Fruit fly (Drosophila melanogaster) whole organism, embryonic: ENCODE data around the gene Hand.

ENCODE experiments used
- Abd-B ChIP-seq: fragments of 200-800 bp; sonication (Bioruptor generic); optimal IDR thresholded peaks from 2 replicates; lab custom pipeline; 2018; ENCODE audit warnings: missing biosample characterization, mild to moderate bottlenecking, missing genetic modification characterization, moderate library complexity
- CG10147 ChIP-seq: fragments of 200-800 bp; sonication (Bioruptor generic); optimal IDR thresholded peaks from 2 replicates; lab custom pipeline; 2019; ENCODE audit warnings: missing biosample characterization, mild to moderate bottlenecking, missing genetic modification characterization, moderate library complexity
- CG10654 ChIP-seq: fragments of 200-800 bp; sonication (Bioruptor generic); optimal IDR thresholded peaks from 2 replicates; lab custom pipeline; 2016; ENCODE audit warnings: missing biosample characterization, missing genetic modification characterization
- CG11504 ChIP-seq: fragments of 200-800 bp; sonication (Bioruptor generic); optimal IDR thresholded peaks from 3 replicates; lab custom pipeline; 2019; ENCODE audit warnings: missing biosample characterization, mild to moderate bottlenecking, missing genetic modification characterization, moderate library complexity
- CG12104 ChIP-seq: fragments of 200-800 bp; sonication (Bioruptor generic); optimal IDR thresholded peaks from 3 replicates; lab custom pipeline; 2016; ENCODE audit warnings: missing biosample characterization, missing genetic modification characterization
- CG12299 ChIP-seq: fragments of 200-800 bp; sonication (Bioruptor generic); optimal IDR thresholded peaks from 2 replicates; lab custom pipeline; 2018; ENCODE audit warnings: missing biosample characterization, mild to moderate bottlenecking, missing genetic modification characterization
- CG12391 ChIP-seq: fragments of 200-800 bp; sonication (Bioruptor generic); optimal IDR thresholded peaks from 3 replicates; lab custom pipeline; 2018; ENCODE audit warnings: missing biosample characterization, mild to moderate bottlenecking, missing genetic modification characterization, moderate library complexity
- CG13296 ChIP-seq: fragments of 200-800 bp; sonication (Bioruptor generic); optimal IDR thresholded peaks from 3 replicates; lab custom pipeline; 2018; ENCODE audit warnings: missing biosample characterization, mild to moderate bottlenecking, missing genetic modification characterization
- CG13624 ChIP-seq: fragments of 200-800 bp; sonication (Bioruptor generic); optimal IDR thresholded peaks from 2 replicates; lab custom pipeline; 2016; ENCODE audit warnings: missing biosample characterization, missing genetic modification characterization
- CG1529 ChIP-seq: fragments of 200-800 bp; sonication (Bioruptor generic); optimal IDR thresholded peaks from 3 replicates; lab custom pipeline; 2018; ENCODE audit warnings: missing biosample characterization, missing genetic modification characterization
- CG15479 ChIP-seq: fragments of 200-800 bp; sonication (Bioruptor generic); optimal IDR thresholded peaks from 3 replicates; lab custom pipeline; 2019; ENCODE audit warnings: missing biosample characterization, mild to moderate bottlenecking, missing genetic modification characterization, moderate library complexity
- CG16815 ChIP-seq: fragments of 200-800 bp; sonication (Bioruptor generic); optimal IDR thresholded peaks from 3 replicates; lab custom pipeline; 2017; ENCODE audit warnings: missing biosample characterization, mild to moderate bottlenecking, missing genetic modification characterization
- CG17361 ChIP-seq: fragments of 200-800 bp; sonication (Bioruptor generic); IDR thresholded peaks from 3 replicates; pipeline ENCODE4 v1.3.6; 2022; ENCODE audit warnings: missing biosample characterization, missing genetic modification characterization
- CG18476 ChIP-seq: fragments of 200-800 bp; sonication (Bioruptor generic); optimal IDR thresholded peaks from 2 replicates; lab custom pipeline; 2016; ENCODE audit warnings: missing biosample characterization, mild to moderate bottlenecking, missing genetic modification characterization
- CG2116 ChIP-seq: fragments of 200-800 bp; sonication (Bioruptor generic); optimal IDR thresholded peaks from 3 replicates; lab custom pipeline; 2018; ENCODE audit warnings: missing biosample characterization, mild to moderate bottlenecking, missing genetic modification characterization
- CG31388 ChIP-seq: fragments of 200-800 bp; sonication (Bioruptor generic); optimal IDR thresholded peaks from 2 replicates; lab custom pipeline; 2016; ENCODE audit warnings: missing biosample characterization, missing genetic modification characterization
- CG5245 ChIP-seq: fragments of 200-800 bp; sonication (Bioruptor generic); optimal IDR thresholded peaks from 3 replicates; lab custom pipeline; 2016; ENCODE audit warnings: missing biosample characterization, missing genetic modification characterization
- CG6254 ChIP-seq: fragments of 200-800 bp; sonication (Bioruptor generic); optimal IDR thresholded peaks from 3 replicates; lab custom pipeline; 2017; ENCODE audit warnings: mild to moderate bottlenecking, missing biosample characterization, missing genetic modification reagents, missing genetic modification characterization
- CG6272 ChIP-seq: fragments of 200-800 bp; sonication (Bioruptor generic); IDR thresholded peaks from 2 replicates; pipeline ENCODE4 v1.3.6; 2022; ENCODE audit warnings: missing biosample characterization, missing genetic modification characterization
- CG7372 ChIP-seq: fragments of 200-800 bp; sonication (Bioruptor generic); IDR thresholded peaks from 2 replicates; pipeline ENCODE4 v1.3.6; 2022; ENCODE audit warnings: missing biosample characterization, missing genetic modification characterization
- CG7745 ChIP-seq: fragments of 200-800 bp; sonication (Bioruptor generic); optimal IDR thresholded peaks from 2 replicates; lab custom pipeline; 2018; ENCODE audit warnings: missing biosample characterization, mild to moderate bottlenecking, missing genetic modification characterization, moderate library complexity
- CG7786 ChIP-seq: fragments of 200-800 bp; sonication (Bioruptor generic); optimal IDR thresholded peaks from 2 replicates; lab custom pipeline; 2016; ENCODE audit warnings: missing biosample characterization, missing genetic modification characterization
- CG8089 ChIP-seq: fragments of 200-800 bp; sonication (Bioruptor generic); optimal IDR thresholded peaks from 3 replicates; lab custom pipeline; 2016; ENCODE audit warnings: missing biosample characterization, missing genetic modification characterization
- D19A ChIP-seq: fragments of 200-800 bp; optimal IDR thresholded peaks from 3 replicates; lab custom pipeline; 2019; ENCODE audit warnings: missing biosample characterization, mild to moderate bottlenecking, missing genetic modification characterization, moderate library complexity
- ERR ChIP-seq: fragments of 200-800 bp; sonication (Bioruptor generic); optimal IDR thresholded peaks from 2 replicates; lab custom pipeline; 2016; ENCODE audit warnings: missing biosample characterization, missing genetic modification characterization
- Ets97D ChIP-seq: fragments of 200-800 bp; sonication (Bioruptor generic); optimal IDR thresholded peaks from 3 replicates; lab custom pipeline; 2016; ENCODE audit warnings: missing biosample characterization, missing genetic modification characterization
- NK7.1 ChIP-seq: fragments of 200-800 bp; sonication (Bioruptor generic); optimal IDR thresholded peaks from 3 replicates; lab custom pipeline; 2016; ENCODE audit warnings: missing biosample characterization, missing genetic modification characterization
- Nf-YA ChIP-seq: fragments of 200-800 bp; sonication (Bioruptor generic); IDR thresholded peaks from 2 replicates; pipeline ENCODE4 v1.3.6; 2022; ENCODE audit warnings: missing biosample characterization, missing genetic modification characterization
- NfI ChIP-seq: fragments of 200-800 bp; sonication (Bioruptor generic); optimal IDR thresholded peaks from 3 replicates; lab custom pipeline; 2018; ENCODE audit warnings: missing biosample characterization, mild to moderate bottlenecking, missing genetic modification characterization, moderate library complexity
- Opbp ChIP-seq: fragments of 200-800 bp; sonication (Bioruptor generic); IDR thresholded peaks from 3 replicates; pipeline ENCODE4 v1.3.6; 2022; ENCODE audit warnings: missing biosample characterization, missing genetic modification characterization; ENCODE audit not compliant: partially characterized antibody
- Ssrp ChIP-seq: fragments of 200-800 bp; sonication (Bioruptor generic); optimal IDR thresholded peaks from 2 replicates; lab custom pipeline; 2018; ENCODE audit warnings: missing biosample characterization, mild to moderate bottlenecking, missing genetic modification characterization, moderate library complexity
- TFAM ChIP-seq: fragments of 200-800 bp; sonication (Bioruptor generic); optimal IDR thresholded peaks from 2 replicates; lab custom pipeline; 2017; ENCODE audit warnings: missing biosample characterization, missing genetic modification characterization, inconsistent platforms
- btn ChIP-seq: fragments of 200-800 bp; sonication (Bioruptor generic); optimal IDR thresholded peaks from 2 replicates; lab custom pipeline; 2016; ENCODE audit warnings: missing biosample characterization, missing genetic modification characterization
- dm ChIP-seq: fragments of 200-800 bp; sonication (Bioruptor generic); optimal IDR thresholded peaks from 3 replicates; lab custom pipeline; 2016; ENCODE audit warnings: missing biosample characterization, missing genetic modification characterization
- dmrt11E ChIP-seq: fragments of 200-800 bp; sonication (Bioruptor generic); optimal IDR thresholded peaks from 3 replicates; lab custom pipeline; 2018; ENCODE audit warnings: missing biosample characterization, mild to moderate bottlenecking, missing genetic modification characterization, moderate library complexity
- ftz-f1 ChIP-seq: fragments of 200-800 bp; sonication (Bioruptor generic); optimal IDR thresholded peaks from 2 replicates; lab custom pipeline; 2016; ENCODE audit warnings: missing biosample characterization, missing genetic modification characterization
- grau ChIP-seq: fragments of 200-800 bp; optimal IDR thresholded peaks from 3 replicates; lab custom pipeline; 2019; ENCODE audit warnings: missing biosample characterization, mild to moderate bottlenecking, missing genetic modification characterization, moderate library complexity
- jigr1 ChIP-seq: fragments of 200-800 bp; sonication (Bioruptor generic); IDR thresholded peaks from 3 replicates; pipeline ENCODE4 v1.3.6; 2022; ENCODE audit warnings: missing biosample characterization, missing genetic modification characterization
- kay ChIP-seq: fragments of 200-800 bp; sonication (Bioruptor generic); optimal IDR thresholded peaks from 2 replicates; lab custom pipeline; 2016; ENCODE audit warnings: missing biosample characterization, missing genetic modification characterization
- klu ChIP-seq: fragments of 200-800 bp; sonication (Bioruptor generic); IDR thresholded peaks from 2 replicates; pipeline ENCODE4 v1.3.6; 2022; ENCODE audit warnings: missing biosample characterization, missing genetic modification characterization
- pfk ChIP-seq: fragments of 200-800 bp; sonication (Bioruptor generic); optimal IDR thresholded peaks from 2 replicates; lab custom pipeline; 2018; ENCODE audit warnings: missing biosample characterization, mild to moderate bottlenecking, missing genetic modification characterization, moderate library complexity
- pho ChIP-seq: fragments of 200-800 bp; sonication (Bioruptor generic); optimal IDR thresholded peaks from 2 replicates; lab custom pipeline; 2016; ENCODE audit warnings: missing biosample characterization, missing genetic modification characterization
- seq ChIP-seq: fragments of 200-800 bp; sonication (Bioruptor generic); IDR thresholded peaks from 2 replicates; pipeline ENCODE4 v1.3.6; 2022; ENCODE audit warnings: missing biosample characterization, missing genetic modification characterization
- sima ChIP-seq: fragments of 200-800 bp; sonication (Bioruptor generic); optimal IDR thresholded peaks from 2 replicates; lab custom pipeline; 2016; ENCODE audit warnings: missing biosample characterization, missing genetic modification characterization
- slp2 ChIP-seq: fragments of 200-800 bp; sonication (Bioruptor generic); optimal IDR thresholded peaks from 2 replicates; lab custom pipeline; 2016; ENCODE audit warnings: missing biosample characterization, missing genetic modification characterization
- stc ChIP-seq: fragments of 200-800 bp; sonication (Bioruptor generic); IDR thresholded peaks from 2 replicates; pipeline ENCODE4 v1.3.6; 2022; ENCODE audit warnings: missing biosample characterization, missing genetic modification characterization
- unc-4 ChIP-seq: fragments of 200-800 bp; sonication (Bioruptor generic); IDR thresholded peaks from 2 replicates; pipeline ENCODE4 v1.3.6; 2022; ENCODE audit warnings: missing biosample characterization, missing genetic modification characterization; ENCODE audit not compliant: partially characterized antibody
- zf30C ChIP-seq: fragments of 200-800 bp; sonication (Bioruptor generic); optimal IDR thresholded peaks from 3 replicates; lab custom pipeline; 2018; ENCODE audit warnings: missing biosample characterization, mild to moderate bottlenecking, missing genetic modification characterization
- zfh1 ChIP-seq: fragments of 200-800 bp; sonication (Bioruptor generic); IDR thresholded peaks from 3 replicates; pipeline ENCODE4 v1.3.6; 2022; ENCODE audit warnings: missing biosample characterization, missing genetic modification characterization

The Hand gene

DNA sequence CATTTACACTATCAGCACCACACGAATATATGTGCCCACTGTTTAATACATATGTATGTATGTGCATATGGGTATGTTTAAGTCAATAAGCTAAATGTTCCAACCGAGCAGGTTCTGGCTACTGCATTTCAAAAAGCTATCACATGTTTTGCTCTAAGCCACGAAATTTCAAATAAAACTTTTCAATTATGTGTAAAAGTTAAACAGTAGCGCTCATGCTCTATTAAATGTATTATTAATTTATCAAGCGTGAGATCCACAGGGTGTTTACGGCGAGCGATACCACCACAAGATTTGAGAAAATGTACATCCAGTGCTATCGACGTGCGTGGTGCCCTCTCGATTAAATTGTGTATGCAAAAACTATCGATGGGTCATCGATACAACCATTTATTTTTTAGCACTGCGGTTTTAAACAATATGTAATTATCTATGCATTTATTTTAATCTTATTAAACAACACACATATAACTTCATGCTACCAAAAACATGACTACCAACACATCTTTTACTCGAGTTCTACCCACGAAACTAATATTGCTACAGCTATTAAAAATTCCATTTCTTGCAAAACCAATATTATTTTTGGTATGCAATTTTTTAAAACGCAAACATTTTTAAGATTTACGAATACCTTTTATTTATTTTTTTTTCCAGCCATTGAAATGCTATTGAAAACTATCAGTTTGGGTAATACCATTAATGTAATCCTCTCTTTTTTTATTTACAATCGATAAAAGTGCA, 34.3 kb downstream of the Hand start, which contains the start of gene Pten (continued):
- TF ChIP-seq CG15479 (GFP tag; lab: Kevin White, UChicago) (no peak), CG12104 (GFP tag; lab: Kevin White, UChicago) (peak; percentile 79), D19A (tag; lab: Kevin White, UChicago) (peak; percentile 32), CG2116 (peak; percentile 77), ERR (GFP tag; lab: Kevin White, UChicago) (peak; percentile 9), CG5245 (GFP tag; lab: Kevin White, UChicago) (peak; percentile 60), CG13296 (peak; percentile 51), grau (tag; lab: Kevin White, UChicago) (peak; percentile 63), dm (GFP tag; lab: Kevin White, UChicago) (no peak), dmrt11E (tag; lab: Kevin White, UChicago) (peak; percentile 68), unc-4 (GFP tag; lab: Robert Waterston, UW) (peak; percentile 75), pho (GFP tag; lab: Kevin White, UChicago) (peak; percentile 64), CG6254 (GFP tag; lab: Kevin White, UChicago) (peak; percentile 100), kay (GFP tag; lab: Kevin White, UChicago) (peak; percentile 61), Ets97D (GFP tag; lab: Kevin White, UChicago) (peak; percentile 69), slp2 (GFP tag; lab: Kevin White, UChicago) (peak; percentile 66), Opbp (peak; percentile 91; the same call in 2 of the 3 replicates), Nf-YA (GFP tag; lab: Robert Waterston, UW) (no peak), btn (GFP tag; lab: Kevin White, UChicago) (peak; percentile 23), CG17361 (peak; percentile 89; the same call in 2 of the 3 replicates), CG6272 (GFP tag; lab: Robert Waterston, UW) (no peak), CG7372 (peak; percentile 47; the same call in 1 of the 2 replicates), seq (GFP tag; lab: Robert Waterston, UW) (0 out of 2 replicates have a peak, but pooled peaks have one; percentile 35), CG12299 (tag; lab: Kevin White, UChicago) (peak; percentile 53), ftz-f1 (GFP tag; lab: Kevin White, UChicago) (no peak), jigr1 (GFP tag; lab: Robert Waterston, UW) (peak; percentile 88; the same call in 1 of the 3 replicates), CG31388 (GFP tag; lab: Kevin White, UChicago) (no peak), CG7786 (GFP tag; lab: Kevin White, UChicago) (peak; percentile 48), CG13624 (peak; percentile 51), Abd-B (GFP tag; lab: Kevin White, UChicago) (no peak), NfI (GFP tag; lab: Kevin White, UChicago) (peak; percentile 64), CG12391 (tag; lab: Kevin White, UChicago) (peak; percentile 75), zf30C (GFP tag; lab: Kevin White, UChicago) (no peak), CG16815 (GFP tag; lab: Kevin White, UChicago) (no peak), klu (GFP tag; lab: Robert Waterston, UW) (no peak), NK7.1 (GFP tag; lab: Kevin White, UChicago) (peak; percentile 39), stc (GFP tag; lab: Robert Waterston, UW) (peak; percentile 67; the same call in 1 of the 2 replicates), sima (GFP tag; lab: Kevin White, UChicago) (peak; percentile 28), TFAM (GFP tag; lab: Kevin White, UChicago) (no peak), CG10654 (GFP tag; lab: Kevin White, UChicago) (peak; percentile 62), zfh1 (GFP tag; lab: Robert Waterston, UW) (peak; percentile 58; the same call in 2 of the 3 replicates), CG11504 (tag; lab: Kevin White, UChicago) (no peak), pfk (GFP tag; lab: Kevin White, UChicago) (peak; percentile 61), CG10147 (GFP tag; lab: Kevin White, UChicago) (peak; percentile 38), CG8089 (GFP tag; lab: Kevin White, UChicago) (peak; percentile 10), CG18476 (GFP tag; lab: Kevin White, UChicago) (peak; percentile 68), CG7745 (tag; lab: Kevin White, UChicago) (no peak), CG1529 (peak; percentile 5), Ssrp (tag; lab: Kevin White, UChicago) (peak; percentile 71)
